Worm (Caenorhabditis elegans): ENCODE measurements around the gene gly-3.

Gene gly-3

ce11 chrIII:7950447-7950846 lies 32.9 kb upstream of the gly-3 start:
- TF ChIP-seq efl-1 (optimal IDR thresholded peaks at IDR 0.05) (no peak), efl-1 (GFP tag; optimal IDR thresholded peaks at IDR 0.05 in 1 of 2) (peak in 1 of 2 experiments; percentile 58), mep-1 (tag; optimal IDR thresholded peaks at IDR 0.05) (no peak), F16B12.6 (tag; optimal IDR thresholded peaks at IDR 0.05) (no peak)

- TF ChIP-seq ama-1 (optimal IDR thresholded peaks at IDR 0.05) (peak; percentile 70), F16B12.6 (tag; optimal IDR thresholded peaks at IDR 0.05) (no peak), aha-1 (tag; optimal IDR thresholded peaks at IDR 0.05) (no peak), blmp-1 (tag; optimal IDR thresholded peaks at IDR 0.05) (peak; percentile 6)
Measured at ce11 chrIII:7948802-7949201, 31.2 kb upstream of the gly-3 start, which contains the start of gene col-90. col-90 (plus strand) TSS chrIII:7948838.

- TF ChIP-seq blmp-1 (tag; optimal IDR thresholded peaks at IDR 0.05) (peak; percentile 54), efl-1 (optimal IDR thresholded peaks at IDR 0.05) (no peak), efl-1 (GFP tag; optimal IDR thresholded peaks at IDR 0.05 in 1 of 2) (peak in 1 of 2 experiments; percentile 56), lin-14 (GFP tag; optimal IDR thresholded peaks at IDR 0.05) (no peak)
Measured at ce11 chrIII:7947677-7948076, 30.1 kb upstream of the gly-3 start.

DNA sequence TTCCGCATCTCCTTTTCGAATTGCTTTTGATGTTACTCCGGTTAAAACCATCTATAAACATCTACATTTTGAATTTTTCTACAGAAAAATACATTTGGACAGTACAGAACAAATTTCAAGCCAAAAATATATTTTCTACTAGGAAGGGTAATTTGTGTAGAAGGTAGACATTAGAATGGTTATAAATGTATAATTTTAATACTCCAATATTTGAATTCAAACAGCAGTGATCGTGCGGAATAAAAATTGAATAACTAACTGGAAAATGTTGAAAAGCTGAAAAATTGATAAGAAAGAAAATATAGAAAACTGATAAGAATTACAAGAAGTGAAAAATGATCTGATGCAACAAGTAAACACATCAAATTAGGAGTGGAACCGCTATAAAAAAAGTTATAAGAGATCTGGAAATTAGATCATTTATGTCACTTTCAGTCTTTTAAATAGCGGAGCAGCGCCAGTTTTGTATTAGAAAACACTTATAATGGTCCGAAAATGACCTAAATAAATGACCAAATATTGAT lies 29.5 kb upstream of the gly-3 start, which contains the start of gene gsto-1:
Gene gsto-1, minus strand, starts transcription at position 51 of the 524 bp plus-strand sequence.
- TF ChIP-seq ceh-63 (GFP tag; optimal IDR thresholded peaks at IDR 0.05) (no peak), elt-2 (tag; optimal IDR thresholded peaks at IDR 0.05) (no peak), unc-30 (tag; optimal IDR thresholded peaks at IDR 0.05) (no peak), alr-1 (tag; optimal IDR thresholded peaks at IDR 0.05; ENCODE audit: borderline replicate concordance) (no peak), tlp-1 (tag; optimal IDR thresholded peaks at IDR 0.05) (no peak), tbx-2 (tag; optimal IDR thresholded peaks at IDR 0.05) (no peak), nhr-11 (tag; optimal IDR thresholded peaks at IDR 0.05) (no peak), dpl-1 (GFP tag; optimal IDR thresholded peaks at IDR 0.05) (no peak), lin-39 (tag; optimal IDR thresholded peaks at IDR 0.05) (no peak), nhr-20 (tag; optimal IDR thresholded peaks at IDR 0.05) (no peak), fkh-4 (tag; optimal IDR thresholded peaks at IDR 0.05; ENCODE audit: borderline replicate concordance) (no peak), unc-86 (tag; optimal IDR thresholded peaks at IDR 0.05) (no peak), ets-5 (GFP tag; IDR thresholded peaks at IDR 0.05) (no peak), nhr-85 (tag) (no peak), hlh-17 (GFP tag; optimal IDR thresholded peaks at IDR 0.05; ENCODE audit: borderline replicate concordance) (no peak), nhr-77 (tag; optimal IDR thresholded peaks at IDR 0.05) (no peak), snu-23 (GFP tag; optimal IDR thresholded peaks at IDR 0.05) (no peak), fkh-10 (GFP tag; optimal IDR thresholded peaks at IDR 0.05) (no peak), sup-37 (GFP tag; optimal IDR thresholded peaks at IDR 0.05) (no peak)

ce11 chrIII:7941417-7941816 lies 23.9 kb upstream of the gly-3 start, which contains the start of gene kle-2:
kle-2 (plus strand) TSS chrIII:7941717.
- TF ChIP-seq unc-30 (tag; optimal IDR thresholded peaks at IDR 0.05) = no peak
- no peak for TF ChIP-seq tbx-2 (tag; optimal IDR thresholded peaks at IDR 0.05)
- TF ChIP-seq sptf-1 (tag; optimal IDR thresholded peaks at IDR 0.05) = no peak
- TF ChIP-seq aha-1 (tag; optimal IDR thresholded peaks at IDR 0.05) = no peak
- no peak for TF ChIP-seq nhr-20 (tag; optimal IDR thresholded peaks at IDR 0.05)
- TF ChIP-seq lsy-2 (tag; optimal IDR thresholded peaks at IDR 0.05) = no peak

ce11 chrIII:7940819-7941218 lies 23.3 kb upstream of the gly-3 start, which contains the start of gene C29E4.12:
C29E4.12 (plus strand) TSS chrIII:7941151.
- TF ChIP-seq irx-1 (tag; optimal IDR thresholded peaks at IDR 0.05) = peak; percentile 62
- TF ChIP-seq nhr-76 (tag; optimal IDR thresholded peaks at IDR 0.05) = no peak
- TF ChIP-seq ztf-11 (tag; optimal IDR thresholded peaks at IDR 0.05) = peak in 1 of 2 experiments; percentile 18
- peak; percentile 62 for TF ChIP-seq nhr-237 (tag; optimal IDR thresholded peaks at IDR 0.05)
- TF ChIP-seq dsc-1 (tag; optimal IDR thresholded peaks at IDR 0.05) = no peak
- TF ChIP-seq unc-30 (tag; optimal IDR thresholded peaks at IDR 0.05) = no peak
- TF ChIP-seq elt-2 (tag; optimal IDR thresholded peaks at IDR 0.05) = peak; percentile 26
- TF ChIP-seq nhr-12 (tag; optimal IDR thresholded peaks at IDR 0.05) = no peak
- TF ChIP-seq sup-37 (GFP tag; optimal IDR thresholded peaks at IDR 0.05) = no peak
- TF ChIP-seq F16B12.6 (tag; optimal IDR thresholded peaks at IDR 0.05) = peak; percentile 62
- TF ChIP-seq skn-1 (tag; optimal IDR thresholded peaks at IDR 0.05) = peak; percentile 81
- peak; percentile 34 for TF ChIP-seq ceh-90 (tag; optimal IDR thresholded peaks at IDR 0.05)
- peak; percentile 51 for TF ChIP-seq blmp-1 (tag; optimal IDR thresholded peaks at IDR 0.05)
- peak; percentile 7 for TF ChIP-seq fos-1 (tag; optimal IDR thresholded peaks at IDR 0.05)
- TF ChIP-seq jun-1 (tag; optimal IDR thresholded peaks at IDR 0.05) = peak; percentile 69
- peak; percentile 70 for TF ChIP-seq lin-13 (GFP tag; optimal IDR thresholded peaks at IDR 0.05)
- peak; percentile 47 to 79 (median 69) for TF ChIP-seq ceh-82 (tag; optimal IDR thresholded peaks at IDR 0.05)
- peak; percentile 61 for TF ChIP-seq lir-3 (tag; optimal IDR thresholded peaks at IDR 0.05; ENCODE audit: poor library complexity)
- TF ChIP-seq aha-1 (tag; optimal IDR thresholded peaks at IDR 0.05) = no peak
- no peak for TF ChIP-seq fkh-4 (tag; optimal IDR thresholded peaks at IDR 0.05; ENCODE audit: borderline replicate concordance)
- peak; percentile 61 for TF ChIP-seq nhr-77 (tag; optimal IDR thresholded peaks at IDR 0.05)
- no peak for TF ChIP-seq unc-62 (GFP tag; optimal IDR thresholded peaks at IDR 0.05)
